Fruit fly (Drosophila melanogaster): ENCODE data around the gene Cyp9f3.

DNA sequence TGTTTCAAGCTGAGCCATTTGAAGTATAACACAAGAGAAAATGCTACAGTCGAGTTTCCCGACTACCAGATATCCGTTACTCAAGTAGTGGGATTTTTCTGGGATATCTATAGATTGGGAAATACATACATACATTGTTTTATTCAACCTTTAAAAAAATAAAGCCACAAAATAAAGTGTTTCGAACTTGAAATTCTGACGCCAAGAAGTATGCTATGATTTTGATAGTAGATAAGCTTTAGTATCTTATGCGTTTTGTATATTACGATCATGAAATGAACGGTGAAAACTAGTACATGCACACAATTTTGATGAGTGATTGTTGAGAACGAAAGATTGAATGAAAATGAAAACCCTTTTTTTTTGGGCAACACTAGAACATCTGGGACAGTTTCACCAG is 35.2 kb downstream of the Cyp9f3 start:
- TF ChIP-seq usp (GFP tag; optimal IDR thresholded peaks at IDR 0.05) (no peak), pan (optimal IDR thresholded peaks at IDR 0.05) (no peak)

All from whole organism.